Worm (Caenorhabditis elegans) whole organism, L4 larva: ENCODE data around the gene F13B6.3.

Experiments
- ceh-62 ChIP-seq: sonication (generic microtip); optimal IDR thresholded peaks from 2 replicates; lab custom pipeline; 2017; ENCODE audit warnings: missing biosample characterization, missing genetic modification characterization
- egl-43 ChIP-seq: fragments of 200-800 bp; sonication (Bioruptor generic); IDR thresholded peaks from 2 replicates; pipeline ENCODE4 v1.3.6; 2022; ENCODE audit warnings: missing genetic modification reagents, missing genetic modification characterization, missing compliant biosample characterization
- fos-1 ChIP-seq: fragments of 150-350 bp; optimal IDR thresholded peaks from 2 replicates; lab custom pipeline; 2014; ENCODE audit warnings: missing biosample characterization, missing genetic modification characterization
- mxl-2 ChIP-seq: fragments of 200-800 bp; sonication (Bioruptor generic); conservative IDR thresholded peaks from 2 replicates; pipeline ENCODE4 v1.3.6; 2022; ENCODE audit warnings: missing genetic modification reagents, missing genetic modification characterization, missing compliant biosample characterization
- nhr-76 ChIP-seq: fragments of 150-350 bp; optimal IDR thresholded peaks from 2 replicates; lab custom pipeline; 2014; ENCODE audit warnings: missing biosample characterization, missing genetic modification characterization
- unc-39 ChIP-seq: sonication (generic microtip); optimal IDR thresholded peaks from 2 replicates; lab custom pipeline; 2017; ENCODE audit warnings: missing biosample characterization, missing genetic modification characterization
- unc-62 ChIP-seq, 3 experiments: fragments of 150-350 bp in 1 of 3; sonication (generic microtip); optimal IDR thresholded peaks in 2 of 3; peaks in 1 of 3; 1 replicate in 1 of 3; 2 replicates in 2 of 3; lab custom pipeline; 2014 to 2017; ENCODE audit warnings: missing biosample characterization in 3 of 3, missing genetic modification characterization in 3 of 3, missing genetic modification reagents in 3 of 3, missing genotype in 1 of 3

DNA sequence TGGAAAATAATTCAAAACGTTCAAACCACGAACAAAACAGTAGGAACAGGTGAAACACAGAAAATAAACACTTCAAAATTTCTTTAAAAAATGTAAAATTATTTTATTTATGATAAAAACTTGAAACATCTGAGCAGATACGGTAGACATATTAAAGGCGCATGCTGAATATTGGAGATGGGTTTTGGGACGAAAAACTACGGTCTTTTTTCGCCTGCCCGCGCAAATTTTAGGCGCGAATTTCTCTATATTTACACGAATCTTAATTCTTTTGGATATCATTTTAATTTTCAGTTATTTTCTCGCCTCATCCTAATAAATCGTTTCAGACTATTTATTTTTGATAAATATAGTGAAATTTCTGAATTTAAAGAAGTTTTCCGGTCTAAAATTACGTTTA, 11.9 kb upstream of the F13B6.3 start:
- TF ChIP-seq unc-39 (tag; lab: Kevin White, UChicago): no peak
- no peak for TF ChIP-seq egl-43 (GFP tag; lab: Robert Waterston, UW)
- no peak for TF ChIP-seq mxl-2 (GFP tag; lab: Robert Waterston, UW)
- no peak for TF ChIP-seq fos-1 (tag; lab: Kevin White, UChicago)
- no peak for TF ChIP-seq unc-62 (GFP tag; optimal IDR thresholded peaks at IDR 0.05 in 1 of 2; lab: Kevin White, UChicago)
- no peak for TF ChIP-seq unc-62 (tag; optimal IDR thresholded peaks at IDR 0.05; lab: Kevin White, UChicago)
- no peak for TF ChIP-seq ceh-62
- no peak for TF ChIP-seq nhr-76
